Worm (Caenorhabditis elegans) whole organism, L1 larva: ENCODE data around the gene H01G02.3.
A peak's percentile ranks its signal among the peaks of the same experiment; 100 is the strongest.

ENCODE experiments used
- C16A3.4 ChIP-seq: fragments of 150-350 bp; optimal IDR thresholded peaks from 2 replicates; lab custom pipeline; 2014; ENCODE audit warnings: missing biosample characterization, missing genetic modification characterization
- C34B4.2 ChIP-seq: sonication (generic microtip); optimal IDR thresholded peaks from 2 replicates; lab custom pipeline; 2017; ENCODE audit warnings: mild to moderate bottlenecking, missing genetic modification characterization, missing compliant biosample characterization
- alr-1 ChIP-seq: fragments of 200-800 bp; sonication (Bioruptor generic); optimal IDR thresholded peaks from 2 replicates; lab custom pipeline; 2018; ENCODE audit warnings: borderline replicate concordance, mild to moderate bottlenecking, missing genetic modification characterization, missing compliant biosample characterization
- ama-1 ChIP-seq: fragments of 150-350 bp; optimal IDR thresholded peaks from 2 replicates; lab custom pipeline; 2014
- ceh-63 ChIP-seq: fragments of 200-800 bp; sonication (Bioruptor generic); optimal IDR thresholded peaks from 2 replicates; lab custom pipeline; 2018; ENCODE audit warnings: mild to moderate bottlenecking, missing genetic modification characterization, missing compliant biosample characterization
- ceh-8 ChIP-seq: fragments of 200-800 bp; sonication (Bioruptor generic); optimal IDR thresholded peaks from 2 replicates; lab custom pipeline; 2018; ENCODE audit warnings: mild to moderate bottlenecking, missing genetic modification characterization, moderate library complexity, missing compliant biosample characterization
- efl-3 ChIP-seq: fragments of 200-800 bp; sonication (Bioruptor generic); optimal IDR thresholded peaks from 2 replicates; lab custom pipeline; 2018; ENCODE audit warnings: mild to moderate bottlenecking, missing genetic modification characterization, missing compliant biosample characterization
- egl-13 ChIP-seq: sonication (generic microtip); optimal IDR thresholded peaks from 2 replicates; lab custom pipeline; 2016; ENCODE audit warnings: missing genotype, missing genetic modification reagents, missing genetic modification characterization, missing compliant biosample characterization
- elt-3 ChIP-seq, 6 experiments: fragments of 150-350 bp in 1 of 6; sonication (generic microtip); optimal IDR thresholded peaks; 2 replicates each; lab custom pipeline; 2017 to 2018; ENCODE audit warnings: missing biosample characterization in 6 of 6, missing genetic modification characterization in 6 of 6, inconsistent platforms in 1 of 6
- fkh-10 ChIP-seq: sonication (generic microtip); optimal IDR thresholded peaks from 2 replicates; lab custom pipeline; 2017; ENCODE audit warnings: missing biosample characterization, missing genetic modification reagents, missing genetic modification characterization
- fkh-8 ChIP-seq: sonication (generic microtip); optimal IDR thresholded peaks from 2 replicates; lab custom pipeline; 2016; ENCODE audit warnings: mild to moderate bottlenecking, missing genetic modification characterization, missing compliant biosample characterization
- fos-1 ChIP-seq: fragments of 150-350 bp; optimal IDR thresholded peaks from 2 replicates; lab custom pipeline; 2014; ENCODE audit warnings: missing biosample characterization, missing genetic modification characterization
- grh-1 ChIP-seq: fragments of 200-800 bp; sonication (Bioruptor generic); IDR thresholded peaks from 2 replicates; pipeline ENCODE4 v1.3.6; 2022; ENCODE audit warnings: missing genetic modification reagents, missing genetic modification characterization, missing compliant biosample characterization
- lin-14 ChIP-seq: fragments of 200-800 bp; sonication (Bioruptor generic); optimal IDR thresholded peaks from 2 replicates; lab custom pipeline; 2018; ENCODE audit warnings: mild to moderate bottlenecking, missing genetic modification characterization, moderate library complexity, missing compliant biosample characterization
- lin-39 ChIP-seq: fragments of 150-350 bp; optimal IDR thresholded peaks from 2 replicates; lab custom pipeline; 2014; ENCODE audit warnings: missing biosample characterization, missing genetic modification reagents, missing genetic modification characterization
- lsy-2 ChIP-seq, 2 experiments: fragments of 150-350 bp; optimal IDR thresholded peaks; 2 replicates each; lab custom pipeline; 2014; ENCODE audit warnings: missing biosample characterization in 2 of 2, missing genetic modification characterization in 2 of 2
- mab-9 ChIP-seq: fragments of 200-800 bp; sonication (Bioruptor generic); IDR thresholded peaks from 2 replicates; pipeline ENCODE4 v1.3.6; 2022; ENCODE audit warnings: missing genetic modification reagents, missing genetic modification characterization, missing compliant biosample characterization
- nhr-19 ChIP-seq: fragments of 200-800 bp; sonication (Bioruptor generic); conservative IDR thresholded peaks from 2 replicates; pipeline ENCODE4 v1.3.6; 2022; ENCODE audit warnings: missing genetic modification characterization, missing compliant biosample characterization
- nhr-47 ChIP-seq: sonication (generic microtip); optimal IDR thresholded peaks from 2 replicates; lab custom pipeline; 2016; ENCODE audit warnings: mild to moderate bottlenecking, missing genetic modification characterization, moderate library complexity, missing compliant biosample characterization
- nhr-71 ChIP-seq: sonication (generic microtip); optimal IDR thresholded peaks from 2 replicates; lab custom pipeline; 2016; ENCODE audit warnings: mild to moderate bottlenecking, missing genetic modification characterization, moderate library complexity, missing compliant biosample characterization
- nhr-77 ChIP-seq: fragments of 150-350 bp; optimal IDR thresholded peaks from 2 replicates; lab custom pipeline; 2014; ENCODE audit warnings: missing biosample characterization, missing genetic modification characterization
- pag-3 ChIP-seq: sonication (generic microtip); optimal IDR thresholded peaks from 2 replicates; lab custom pipeline; 2017; ENCODE audit warnings: missing genetic modification characterization, mild to moderate bottlenecking, missing compliant biosample characterization, antibody characterized with exemption, borderline replicate concordance; ENCODE audit not compliant: insufficient read depth
- pax-3 ChIP-seq: fragments of 200-800 bp; sonication (Bioruptor generic); optimal IDR thresholded peaks from 2 replicates; lab custom pipeline; 2018; ENCODE audit warnings: mild to moderate bottlenecking, missing genetic modification characterization, moderate library complexity, missing compliant biosample characterization
- rnt-1 ChIP-seq: sonication (generic microtip); optimal IDR thresholded peaks from 2 replicates; lab custom pipeline; 2016; ENCODE audit warnings: mild to moderate bottlenecking, missing genetic modification characterization, moderate library complexity, missing compliant biosample characterization
- sox-4 ChIP-seq: sonication (generic microtip); optimal IDR thresholded peaks from 2 replicates; lab custom pipeline; 2016; ENCODE audit warnings: missing genetic modification characterization, missing compliant biosample characterization
- tbx-2 ChIP-seq: sonication (generic microtip); optimal IDR thresholded peaks from 2 replicates; lab custom pipeline; 2016; ENCODE audit warnings: missing genetic modification characterization, missing compliant biosample characterization
- unc-130 ChIP-seq: fragments of 150-350 bp; optimal IDR thresholded peaks from 2 replicates; lab custom pipeline; 2017; ENCODE audit warnings: missing biosample characterization, missing genetic modification characterization, inconsistent platforms
- unc-62 ChIP-seq: fragments of 150-350 bp; optimal IDR thresholded peaks from 2 replicates; lab custom pipeline; 2014; ENCODE audit warnings: missing biosample characterization, missing genetic modification reagents, missing genetic modification characterization
- unc-86 ChIP-seq: sonication (generic microtip); optimal IDR thresholded peaks from 2 replicates; lab custom pipeline; 2016; ENCODE audit warnings: missing genetic modification characterization, missing compliant biosample characterization
- xbp-1 ChIP-seq: sonication (generic microtip); optimal IDR thresholded peaks from 2 replicates; lab custom pipeline; 2016; ENCODE audit warnings: missing genetic modification characterization, missing compliant biosample characterization
- ztf-11 ChIP-seq, 2 experiments: sonication (generic microtip); optimal IDR thresholded peaks; 2 replicates each; lab custom pipeline; 2016 to 2017; ENCODE audit warnings: missing genetic modification characterization in 2 of 2, missing biosample characterization in 1 of 2, missing compliant biosample characterization in 1 of 2

The H01G02.3 gene

DNA sequence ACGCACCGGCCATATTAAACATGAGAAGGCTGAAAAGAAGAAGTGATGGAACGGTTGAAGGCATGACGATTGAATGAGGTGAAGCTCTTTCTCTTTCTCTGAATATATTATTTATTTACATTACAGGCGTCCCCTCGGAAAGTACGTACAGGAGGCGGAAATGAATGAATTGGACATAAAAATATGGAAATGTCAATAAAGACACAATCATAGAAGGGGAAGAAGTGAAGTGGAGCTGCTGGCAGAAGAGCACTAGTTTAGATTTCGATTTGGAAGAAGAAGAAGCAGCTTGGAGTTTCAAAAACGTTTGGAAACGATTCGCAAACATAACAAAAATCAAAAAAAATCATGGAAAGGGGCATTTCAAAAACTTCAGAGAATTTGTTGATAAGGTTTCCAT is 11.7 kb upstream of the H01G02.3 start, which contains the start of gene H01G02.1:
TSS of gene H01G02.1 (minus strand) at position 101 of the 400 bp plus-strand sequence.
- no peak for TF ChIP-seq nhr-47 (tag; lab: Kevin White, UChicago)
- TF ChIP-seq nhr-19 (GFP tag; lab: Robert Waterston, UW): no peak
- TF ChIP-seq ztf-11 (tag; optimal IDR thresholded peaks at IDR 0.05; lab: Kevin White, UChicago): no peak

DNA sequence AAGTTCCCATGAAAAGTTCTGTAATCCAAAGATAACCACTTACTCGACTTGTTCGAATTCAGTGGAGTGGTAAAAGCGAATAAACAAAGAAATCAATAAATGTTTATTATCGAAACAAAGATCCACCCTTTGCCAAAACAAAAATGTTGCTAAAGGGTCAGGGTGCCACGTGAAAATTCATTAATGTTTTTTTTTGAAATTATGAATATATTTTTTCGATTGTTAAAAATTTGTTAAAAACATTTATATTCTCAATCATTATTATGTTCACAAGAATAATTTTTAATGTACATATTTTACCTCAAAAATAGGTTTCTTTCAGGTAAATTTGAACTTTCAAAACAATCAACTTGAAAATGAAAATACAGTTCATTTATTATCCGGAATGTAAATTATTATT is 10.6 kb upstream of the H01G02.3 start, which contains the start of gene H01G02.4:
TSS of gene H01G02.4 (minus strand) at position 101 of the 400 bp plus-strand sequence.
- TF ChIP-seq fkh-10 (GFP tag; lab: Kevin White, UChicago) (no peak), grh-1 (GFP tag; lab: Robert Waterston, UW) (no peak), unc-130 (tag; lab: Kevin White, UChicago) (no peak), lsy-2 (tag; optimal IDR thresholded peaks at IDR 0.05; lab: Kevin White, UChicago) (no peak)
- TF ChIP-seq, all 84 proteins: peak for 0

DNA sequence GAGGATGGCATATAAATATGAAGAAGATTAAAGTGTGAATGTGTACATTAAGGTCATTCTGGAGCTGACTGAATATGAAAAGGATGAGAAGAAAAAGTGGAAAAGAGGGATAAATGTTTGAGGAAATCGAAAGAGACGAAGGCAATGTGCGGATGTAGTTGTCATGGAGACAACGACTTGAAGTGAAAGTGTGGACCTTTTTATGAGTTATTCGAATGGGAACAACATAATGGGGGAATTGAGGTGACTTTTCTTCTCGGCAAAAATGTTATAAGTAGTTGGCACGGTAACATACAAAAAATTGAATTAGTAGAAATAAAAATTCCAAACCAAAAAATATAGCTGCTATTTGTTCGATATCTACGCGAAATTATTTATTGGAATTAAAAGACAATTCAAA is 8.7 kb upstream of the H01G02.3 start, which contains the start of gene dyf-18:
TSS of gene dyf-18 (minus strand) at position 101 of the 400 bp plus-strand sequence.
- TF ChIP-seq rnt-1 (tag; lab: Kevin White, UChicago): no peak
- TF ChIP-seq elt-3 (tag; optimal IDR thresholded peaks at IDR 0.05; lab: Kevin White, UChicago): no peak
- no peak for TF ChIP-seq ceh-63 (GFP tag; lab: Kevin White, UChicago)
- TF ChIP-seq fkh-8: no peak
- TF ChIP-seq sox-4 (tag; lab: Kevin White, UChicago): no peak
- no peak for TF ChIP-seq lin-39 (tag; lab: Kevin White, UChicago)
- TF ChIP-seq C16A3.4 (tag; lab: Kevin White, UChicago): no peak
- TF ChIP-seq C34B4.2 (tag; lab: Kevin White, UChicago): no peak
- no peak for TF ChIP-seq tbx-2 (tag; lab: Kevin White, UChicago)
- TF ChIP-seq nhr-77: no peak
- TF ChIP-seq ceh-8: no peak
- TF ChIP-seq grh-1 (GFP tag; lab: Robert Waterston, UW): no peak
- TF ChIP-seq unc-86 (tag; lab: Kevin White, UChicago): no peak
- TF ChIP-seq egl-13: no peak
- no peak for TF ChIP-seq ama-1
- no peak for TF ChIP-seq unc-62 (GFP tag; lab: Kevin White, UChicago)
- no peak for TF ChIP-seq fos-1

DNA sequence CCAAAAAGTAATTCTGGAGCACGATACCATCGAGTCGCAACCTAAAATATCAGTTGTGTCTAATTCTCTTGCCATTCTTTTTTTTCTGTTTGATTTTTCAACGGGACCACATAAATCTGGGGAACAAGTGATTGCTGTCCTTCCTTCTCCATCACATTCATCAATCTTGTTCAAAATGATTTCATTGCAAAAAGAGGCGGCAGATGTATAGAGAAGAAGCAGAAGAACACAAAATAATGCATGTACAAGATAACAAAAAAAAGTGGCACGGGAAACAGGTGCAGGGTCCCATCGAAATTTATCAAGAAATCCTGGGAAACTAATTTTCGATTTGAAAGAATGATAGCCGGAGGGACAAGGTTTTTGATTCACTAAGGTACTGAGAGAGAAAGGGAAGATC is 6.8 kb upstream of the H01G02.3 start:
- TF ChIP-seq fkh-10 (GFP tag; lab: Kevin White, UChicago) (no peak), lin-14 (GFP tag; lab: Kevin White, UChicago) (peak; percentile 72), C16A3.4 (tag; lab: Kevin White, UChicago) (no peak), pag-3 (tag; lab: Kevin White, UChicago) (peak; percentile 63), nhr-71 (tag; lab: Kevin White, UChicago) (peak; percentile 52), rnt-1 (tag; lab: Kevin White, UChicago) (peak; percentile 36)
- TF ChIP-seq, all 84 proteins: peak for 4

DNA sequence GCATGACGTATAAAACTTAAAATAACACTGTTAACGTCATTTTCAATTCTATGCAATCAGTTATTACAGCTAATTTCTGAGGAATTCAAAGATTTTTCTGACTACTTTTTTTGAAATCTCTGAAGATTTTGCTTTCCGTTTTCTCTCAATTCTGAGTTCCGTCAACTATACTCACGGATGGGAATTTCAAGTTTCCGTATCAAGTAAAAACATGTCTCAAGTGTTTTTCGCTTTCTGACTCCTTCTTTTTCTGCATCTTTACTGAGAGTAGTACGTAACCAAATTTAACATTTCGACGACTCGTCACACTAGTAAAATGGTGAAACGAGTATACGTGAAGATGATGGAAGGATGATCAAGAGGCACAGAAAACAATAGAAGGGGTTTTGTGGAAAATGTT is 4.4 kb upstream of the H01G02.3 start:
- TF ChIP-seq efl-3 (GFP tag; lab: Kevin White, UChicago) (no peak), alr-1 (tag; lab: Kevin White, UChicago) (no peak), lin-14 (GFP tag; lab: Kevin White, UChicago) (peak; percentile 13), pax-3 (tag; lab: Kevin White, UChicago) (no peak), mab-9 (GFP tag; lab: Robert Waterston, UW) (no peak), xbp-1 (tag; lab: Kevin White, UChicago) (no peak), fkh-10 (GFP tag; lab: Kevin White, UChicago) (peak; percentile 75), nhr-19 (GFP tag; lab: Robert Waterston, UW) (no peak), fkh-8 (no peak), C34B4.2 (tag; lab: Kevin White, UChicago) (no peak)
